Worm (Caenorhabditis elegans) whole organism, L2 larva: Measurements from ENCODE around the gene R02F11.10.

Experiments used
- C34F6.9 ChIP-seq: fragments of 150-350 bp; optimal IDR thresholded peaks from 2 replicates; lab custom pipeline; 2014; ENCODE audit warnings: missing biosample characterization, missing genetic modification characterization
- F13H6.1 ChIP-seq: sonication (generic microtip); optimal IDR thresholded peaks from 2 replicates; lab custom pipeline; 2016; ENCODE audit warnings: missing genetic modification characterization, missing compliant biosample characterization
- R02D3.7 ChIP-seq: fragments of 150-350 bp; optimal IDR thresholded peaks from 2 replicates; lab custom pipeline; 2014; ENCODE audit warnings: missing biosample characterization, missing genetic modification characterization
- Y55F3AM.14 ChIP-seq: fragments of 200-800 bp; sonication (Bioruptor generic); optimal IDR thresholded peaks from 2 replicates; lab custom pipeline; 2018; ENCODE audit warnings: mild to moderate bottlenecking, missing genetic modification characterization, missing compliant biosample characterization
- ZK546.5 ChIP-seq: sonication (generic microtip); optimal IDR thresholded peaks from 2 replicates; lab custom pipeline; 2017; ENCODE audit warnings: missing biosample characterization, missing genetic modification characterization
- alr-1 ChIP-seq: fragments of 150-350 bp; optimal IDR thresholded peaks from 2 replicates; lab custom pipeline; 2014; ENCODE audit warnings: missing biosample characterization, missing genetic modification characterization
- ceh-16 ChIP-seq: fragments of 150-350 bp; optimal IDR thresholded peaks from 2 replicates; lab custom pipeline; 2014; ENCODE audit warnings: missing biosample characterization, missing genetic modification characterization
- crh-2 ChIP-seq: sonication (generic microtip); optimal IDR thresholded peaks from 2 replicates; lab custom pipeline; 2017; ENCODE audit warnings: missing biosample characterization, missing genetic modification characterization
- elt-1 ChIP-seq: fragments of 150-350 bp; optimal IDR thresholded peaks from 2 replicates; lab custom pipeline; 2014; ENCODE audit warnings: missing biosample characterization, missing genetic modification characterization
- elt-3 ChIP-seq: sonication (generic microtip); optimal IDR thresholded peaks from 2 replicates; lab custom pipeline; 2017; ENCODE audit warnings: missing biosample characterization, missing genetic modification characterization
- fos-1 ChIP-seq: fragments of 150-350 bp; optimal IDR thresholded peaks from 2 replicates; lab custom pipeline; 2014; ENCODE audit warnings: missing biosample characterization, missing genetic modification characterization
- lin-11 ChIP-seq: fragments of 150-350 bp; sonication (generic microtip); optimal IDR thresholded peaks from 2 replicates; lab custom pipeline; 2014; ENCODE audit warnings: missing biosample characterization, missing genetic modification characterization, inconsistent platforms, mixed read lengths
- lin-13 ChIP-seq: fragments of 150-350 bp; optimal IDR thresholded peaks from 2 replicates; lab custom pipeline; 2014; ENCODE audit warnings: missing biosample characterization, missing genetic modification reagents, missing genetic modification characterization
- lin-39 ChIP-seq: fragments of 150-350 bp; optimal IDR thresholded peaks from 2 replicates; lab custom pipeline; 2014; ENCODE audit warnings: missing biosample characterization, missing genetic modification reagents, missing genetic modification characterization
- lsy-2 ChIP-seq, 2 experiments: fragments of 150-350 bp in 1 of 2; sonication (generic microtip) in 1 of 2; optimal IDR thresholded peaks; 2 replicates each; lab custom pipeline; 2014 to 2017; ENCODE audit warnings: missing biosample characterization in 2 of 2, missing genetic modification characterization in 2 of 2
- mab-5 ChIP-seq: fragments of 150-350 bp; optimal IDR thresholded peaks from 2 replicates; lab custom pipeline; 2014; ENCODE audit warnings: missing biosample characterization, missing genetic modification characterization
- mbf-1 ChIP-seq: sonication (generic microtip); optimal IDR thresholded peaks from 2 replicates; lab custom pipeline; 2017; ENCODE audit warnings: missing biosample characterization, missing genetic modification characterization
- mdl-1 ChIP-seq, 2 experiments: fragments of 150-350 bp in 1 of 2; sonication (generic microtip) in 1 of 2; optimal IDR thresholded peaks; 2 replicates each; lab custom pipeline; 2017; ENCODE audit warnings: missing biosample characterization in 2 of 2, missing genetic modification characterization in 2 of 2
- nhr-10 ChIP-seq: sonication (generic microtip); optimal IDR thresholded peaks from 2 replicates; lab custom pipeline; 2017; ENCODE audit warnings: missing biosample characterization, missing genetic modification characterization
- nhr-11 ChIP-seq: fragments of 150-350 bp; optimal IDR thresholded peaks from 2 replicates; lab custom pipeline; 2014; ENCODE audit warnings: missing biosample characterization, missing genetic modification characterization
- nhr-12 ChIP-seq: fragments of 150-350 bp; optimal IDR thresholded peaks from 2 replicates; lab custom pipeline; 2014; ENCODE audit warnings: missing biosample characterization, missing genetic modification characterization
- nhr-129 ChIP-seq: fragments of 150-350 bp; optimal IDR thresholded peaks from 2 replicates; lab custom pipeline; 2014; ENCODE audit warnings: missing biosample characterization, missing genetic modification characterization
- nhr-21 ChIP-seq: fragments of 150-350 bp; optimal IDR thresholded peaks from 2 replicates; lab custom pipeline; 2014; ENCODE audit warnings: missing biosample characterization, missing genetic modification characterization
- nhr-23 ChIP-seq: fragments of 150-350 bp; optimal IDR thresholded peaks from 2 replicates; lab custom pipeline; 2014; ENCODE audit warnings: missing biosample characterization, missing genetic modification reagents, missing genetic modification characterization
- nhr-237 ChIP-seq: fragments of 150-350 bp; optimal IDR thresholded peaks from 2 replicates; lab custom pipeline; 2014; ENCODE audit warnings: missing biosample characterization, missing genetic modification characterization
- nhr-25 ChIP-seq: fragments of 150-350 bp; sonication (generic microtip); optimal IDR thresholded peaks from 3 replicates; lab custom pipeline; 2014; ENCODE audit warnings: missing biosample characterization, missing genetic modification characterization
- nhr-6 ChIP-seq: fragments of 150-350 bp; optimal IDR thresholded peaks from 2 replicates; lab custom pipeline; 2014; ENCODE audit warnings: missing biosample characterization, missing genetic modification characterization
- peb-1 ChIP-seq: fragments of 150-350 bp; optimal IDR thresholded peaks from 2 replicates; lab custom pipeline; 2014; ENCODE audit warnings: missing biosample characterization, missing genetic modification characterization
- sem-4 ChIP-seq: fragments of 150-350 bp; optimal IDR thresholded peaks from 2 replicates; lab custom pipeline; 2014; ENCODE audit warnings: missing biosample characterization, missing genetic modification reagents, missing genetic modification characterization
- sma-3 ChIP-seq: sonication (generic microtip); optimal IDR thresholded peaks from 2 replicates; lab custom pipeline; 2016; ENCODE audit warnings: missing genetic modification reagents, missing genetic modification characterization, missing compliant biosample characterization
- sma-9 ChIP-seq, 2 experiments: fragments of 150-350 bp in 1 of 2; sonication (generic microtip) in 1 of 2; optimal IDR thresholded peaks; 2 replicates each; lab custom pipeline; 2014 to 2016; ENCODE audit warnings: missing genetic modification characterization in 2 of 2, mild to moderate bottlenecking in 1 of 2, missing biosample characterization in 1 of 2, missing compliant biosample characterization in 1 of 2, missing genetic modification reagents in 1 of 2, moderate library complexity in 1 of 2
- snpc-4 ChIP-seq: fragments of 150-350 bp; optimal IDR thresholded peaks from 2 replicates; lab custom pipeline; 2014; ENCODE audit warnings: missing biosample characterization, missing genetic modification characterization
- unc-39 ChIP-seq: fragments of 150-350 bp; optimal IDR thresholded peaks from 2 replicates; lab custom pipeline; 2014; ENCODE audit warnings: missing biosample characterization, missing genetic modification characterization
- unc-55 ChIP-seq: fragments of 150-350 bp; sonication (generic microtip); optimal IDR thresholded peaks from 3 replicates; lab custom pipeline; 2014; ENCODE audit warnings: missing biosample characterization, missing genetic modification reagents, missing genetic modification characterization
- unc-62 ChIP-seq: fragments of 150-350 bp; optimal IDR thresholded peaks from 2 replicates; lab custom pipeline; 2014; ENCODE audit warnings: missing biosample characterization, missing genetic modification reagents, missing genetic modification characterization
- zag-1 ChIP-seq: fragments of 150-350 bp; optimal IDR thresholded peaks from 2 replicates; lab custom pipeline; 2014; ENCODE audit warnings: missing biosample characterization, missing genetic modification characterization
- ztf-4 ChIP-seq: fragments of 150-350 bp; optimal IDR thresholded peaks from 2 replicates; lab custom pipeline; 2014; ENCODE audit warnings: missing biosample characterization, missing genetic modification characterization

Gene R02F11.10

DNA sequence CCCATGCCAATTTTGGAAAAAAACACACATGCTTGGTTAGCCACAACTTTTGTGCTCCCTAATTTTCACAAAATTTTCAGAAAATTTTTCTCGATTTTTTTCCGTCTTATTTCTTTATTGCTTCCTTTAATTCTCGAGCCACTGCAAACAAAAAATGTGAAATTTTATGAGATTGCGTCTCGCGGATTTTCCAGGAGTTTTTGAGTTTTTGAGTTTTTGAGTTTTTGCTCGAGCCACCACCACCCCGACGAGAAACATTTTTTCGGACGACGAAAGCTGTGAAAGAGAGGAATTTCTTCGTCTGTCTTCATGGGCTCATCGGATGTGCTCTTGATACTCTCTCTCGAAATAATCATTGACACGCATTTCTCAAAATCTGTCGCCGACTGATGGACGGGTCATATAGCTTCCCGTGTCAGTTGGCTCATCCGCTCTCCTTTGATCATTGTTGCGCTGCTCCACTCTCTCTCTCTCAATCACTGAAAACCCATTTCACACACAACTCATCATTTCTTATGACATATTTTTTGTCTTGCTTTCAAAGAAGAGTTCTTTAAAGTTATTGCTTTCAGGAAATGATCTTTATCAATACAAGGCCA, 11.4 kb upstream of the R02F11.10 start, which contains the start of gene C18G1.1:
TSS of gene C18G1.1 (plus strand) at position 573 of the 599 bp plus-strand sequence.
- TF ChIP-seq ztf-4 (tag; lab: Kevin White, UChicago), result no peak
- no peak for TF ChIP-seq lsy-2 (tag; optimal IDR thresholded peaks at IDR 0.05; lab: Kevin White, UChicago)
- TF ChIP-seq ZK546.5 (tag; lab: Kevin White, UChicago), result no peak
- no peak for TF ChIP-seq Y55F3AM.14 (GFP tag; lab: Kevin White, UChicago)
- TF ChIP-seq elt-1 (tag; lab: Kevin White, UChicago), result no peak
- no peak for TF ChIP-seq unc-55
- no peak for TF ChIP-seq elt-3 (tag; lab: Kevin White, UChicago)
- TF ChIP-seq ceh-16, result no peak
- TF ChIP-seq lin-39 (tag; lab: Kevin White, UChicago), result no peak
- TF ChIP-seq fos-1 (tag; lab: Kevin White, UChicago), result no peak
- no peak for TF ChIP-seq mab-5 (tag; lab: Kevin White, UChicago)
- TF ChIP-seq nhr-129 (tag; lab: Kevin White, UChicago), result peak; percentile 68
- TF ChIP-seq unc-39, result no peak
- peak; percentile 11 for TF ChIP-seq F13H6.1 (tag; lab: Kevin White, UChicago)
- TF ChIP-seq peb-1 (tag; lab: Kevin White, UChicago), result no peak
- no peak for TF ChIP-seq mdl-1 (tag; optimal IDR thresholded peaks at IDR 0.05; lab: Kevin White, UChicago)
- no peak for TF ChIP-seq alr-1 (tag; lab: Kevin White, UChicago)
- TF ChIP-seq lin-11 (tag; lab: Kevin White, UChicago), result no peak
- TF ChIP-seq nhr-25, result no peak
- TF ChIP-seq sma-9 (GFP tag; optimal IDR thresholded peaks at IDR 0.05; lab: Kevin White, UChicago), result peak; percentile 33
- no peak for TF ChIP-seq sma-9 (tag; optimal IDR thresholded peaks at IDR 0.05; lab: Kevin White, UChicago)

DNA sequence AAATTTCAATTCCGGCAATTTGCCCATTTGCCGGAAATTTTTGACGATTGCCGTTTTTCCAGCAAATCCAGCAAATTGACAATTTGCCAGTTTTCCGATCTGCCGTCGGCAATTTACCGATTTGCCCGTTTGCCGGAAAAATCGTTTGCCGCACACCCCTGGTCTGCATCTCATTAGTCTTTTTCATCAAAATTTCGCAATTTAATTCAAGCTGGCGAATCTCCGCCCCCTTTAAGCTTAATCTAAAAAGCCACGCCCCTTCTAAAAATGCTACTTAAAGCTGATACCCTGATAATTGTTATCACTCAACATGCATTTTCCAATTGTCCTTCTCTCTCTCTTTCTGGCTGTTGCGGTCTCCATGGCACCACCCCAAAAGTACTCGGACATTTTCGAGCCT, 5.6 kb upstream of the R02F11.10 start, which contains the start of gene Y60C6A.1:
TSS of gene Y60C6A.1 (plus strand) at position 301 of the 400 bp plus-strand sequence.
- TF ChIP-seq nhr-21 (tag; lab: Kevin White, UChicago) (no peak), unc-62 (GFP tag; lab: Kevin White, UChicago) (no peak), ceh-16 (no peak), C34F6.9 (tag; lab: Kevin White, UChicago) (no peak), crh-2 (tag; lab: Kevin White, UChicago) (no peak), nhr-12 (tag; lab: Kevin White, UChicago) (no peak), nhr-23 (tag; lab: Kevin White, UChicago) (no peak), nhr-11 (no peak), snpc-4 (no peak), nhr-6 (no peak), unc-55 (no peak), R02D3.7 (tag; lab: Kevin White, UChicago) (no peak), nhr-237 (no peak), alr-1 (tag; lab: Kevin White, UChicago) (no peak), fos-1 (tag; lab: Kevin White, UChicago) (no peak), lin-11 (tag; lab: Kevin White, UChicago) (no peak), mbf-1 (tag; lab: Kevin White, UChicago) (no peak), nhr-25 (no peak)

DNA sequence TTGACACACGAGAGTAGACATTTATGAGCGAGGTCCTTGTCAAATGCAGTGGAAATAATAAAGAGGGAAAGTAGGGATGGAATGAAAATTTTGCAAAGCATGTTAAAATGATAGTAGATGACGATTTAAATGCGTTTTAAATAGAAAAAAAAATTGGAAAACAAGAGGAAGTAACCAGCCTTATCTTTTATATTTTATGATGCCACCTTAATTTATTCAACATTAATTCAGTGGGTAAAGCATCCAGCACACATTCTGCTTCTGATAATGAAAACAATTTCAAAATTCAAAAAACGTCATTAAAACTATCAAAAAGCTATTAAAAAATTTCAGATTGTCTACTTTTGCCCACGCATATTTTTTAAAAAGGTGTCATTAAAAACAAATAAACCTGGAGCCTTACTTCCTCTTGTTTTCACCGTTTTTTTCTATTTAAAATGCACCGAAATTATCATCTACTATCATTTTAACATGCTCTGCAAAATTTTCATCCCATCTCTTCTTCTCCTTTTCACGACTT, 3.5 kb upstream of the R02F11.10 start, which contains the start of the genes Y60C6A.2 and Y60C6A.3:
TSS of gene Y60C6A.2 (minus strand) at position 101 of the 520 bp plus-strand sequence.
TSS of gene Y60C6A.3 (plus strand) at position 470 of the 520 bp plus-strand sequence.
- TF ChIP-seq lin-13 (GFP tag; lab: Kevin White, UChicago), result no peak
- no peak for TF ChIP-seq nhr-11
- TF ChIP-seq, all 48 proteins: peak for 0

DNA sequence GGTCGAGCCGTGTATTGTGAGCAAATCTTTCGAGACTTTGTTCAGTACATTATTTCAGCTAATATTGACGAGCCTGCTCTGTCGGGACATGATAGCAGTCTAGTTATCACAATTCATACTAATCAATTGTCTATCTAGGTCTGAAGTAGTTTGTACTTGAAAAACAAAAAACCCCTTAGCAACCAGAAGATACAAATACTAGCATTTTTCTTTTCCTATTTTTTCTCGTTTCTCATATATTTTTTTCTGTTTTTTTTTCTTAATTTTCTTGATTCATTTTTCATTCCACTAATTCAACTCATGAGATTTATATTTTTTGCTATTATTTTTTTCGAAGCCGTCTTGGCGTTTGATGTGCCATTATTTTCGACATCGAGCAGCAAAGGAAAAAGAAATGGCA, 1.8 kb upstream of the R02F11.10 start, which contains the start of gene R02F11.9:
TSS of gene R02F11.9 (plus strand) at position 301 of the 400 bp plus-strand sequence.
- TF ChIP-seq nhr-129 (tag; lab: Kevin White, UChicago) (no peak), sma-9 (GFP tag; optimal IDR thresholded peaks at IDR 0.05; lab: Kevin White, UChicago) (no peak), sma-9 (tag; optimal IDR thresholded peaks at IDR 0.05; lab: Kevin White, UChicago) (no peak), F13H6.1 (tag; lab: Kevin White, UChicago) (no peak), unc-55 (no peak), elt-3 (tag; lab: Kevin White, UChicago) (no peak), sma-3 (GFP tag; lab: Kevin White, UChicago) (no peak), nhr-10 (tag; lab: Kevin White, UChicago) (no peak), ztf-4 (tag; lab: Kevin White, UChicago) (no peak), ceh-16 (no peak), zag-1 (tag; lab: Kevin White, UChicago) (no peak), sem-4 (tag; lab: Kevin White, UChicago) (no peak), nhr-6 (no peak), mab-5 (tag; lab: Kevin White, UChicago) (no peak)
